Worm (Caenorhabditis elegans) whole organism, L2 larva: ENCODE measurements around the gene aipr-1.

ENCODE experiments used
- C34F6.9 ChIP-seq: fragments of 150-350 bp; optimal IDR thresholded peaks from 2 replicates; lab custom pipeline; 2014; ENCODE audit warnings: missing biosample characterization, missing genetic modification characterization
- F13H6.1 ChIP-seq: sonication (generic microtip); optimal IDR thresholded peaks from 2 replicates; lab custom pipeline; 2016; ENCODE audit warnings: missing genetic modification characterization, missing compliant biosample characterization
- R02D3.7 ChIP-seq: fragments of 150-350 bp; optimal IDR thresholded peaks from 2 replicates; lab custom pipeline; 2014; ENCODE audit warnings: missing biosample characterization, missing genetic modification characterization
- Y55F3AM.14 ChIP-seq: fragments of 200-800 bp; sonication (Bioruptor generic); optimal IDR thresholded peaks from 2 replicates; lab custom pipeline; 2018; ENCODE audit warnings: mild to moderate bottlenecking, missing genetic modification characterization, missing compliant biosample characterization
- alr-1 ChIP-seq: fragments of 150-350 bp; optimal IDR thresholded peaks from 2 replicates; lab custom pipeline; 2014; ENCODE audit warnings: missing biosample characterization, missing genetic modification characterization
- ama-1 ChIP-seq: fragments of 150-350 bp; optimal IDR thresholded peaks from 2 replicates; lab custom pipeline; 2018; ENCODE audit warnings: inconsistent platforms
- blmp-1 ChIP-seq: sonication (generic microtip); optimal IDR thresholded peaks from 2 replicates; lab custom pipeline; 2017; ENCODE audit warnings: missing genetic modification characterization, mild to moderate bottlenecking, missing compliant biosample characterization, antibody characterized with exemption, moderate library complexity; ENCODE audit not compliant: insufficient read depth
- ceh-82 ChIP-seq: fragments of 150-350 bp; optimal IDR thresholded peaks from 2 replicates; lab custom pipeline; 2014; ENCODE audit warnings: missing biosample characterization, missing genetic modification characterization
- fos-1 ChIP-seq: fragments of 150-350 bp; optimal IDR thresholded peaks from 2 replicates; lab custom pipeline; 2014; ENCODE audit warnings: missing biosample characterization, missing genetic modification characterization
- gmeb-1 ChIP-seq: fragments of 150-350 bp; optimal IDR thresholded peaks from 2 replicates; lab custom pipeline; 2014; ENCODE audit warnings: missing biosample characterization, missing genetic modification characterization
- lin-39 ChIP-seq: fragments of 150-350 bp; optimal IDR thresholded peaks from 2 replicates; lab custom pipeline; 2014; ENCODE audit warnings: missing biosample characterization, missing genetic modification reagents, missing genetic modification characterization
- lsy-2 ChIP-seq, 2 experiments: fragments of 150-350 bp in 1 of 2; sonication (generic microtip) in 1 of 2; optimal IDR thresholded peaks; 2 replicates each; lab custom pipeline; 2014 to 2017; ENCODE audit warnings: missing biosample characterization in 2 of 2, missing genetic modification characterization in 2 of 2
- mdl-1 ChIP-seq, 2 experiments: fragments of 150-350 bp in 1 of 2; sonication (generic microtip) in 1 of 2; optimal IDR thresholded peaks; 2 replicates each; lab custom pipeline; 2017; ENCODE audit warnings: missing biosample characterization in 2 of 2, missing genetic modification characterization in 2 of 2
- nhr-11 ChIP-seq: fragments of 150-350 bp; optimal IDR thresholded peaks from 2 replicates; lab custom pipeline; 2014; ENCODE audit warnings: missing biosample characterization, missing genetic modification characterization
- nhr-129 ChIP-seq: fragments of 150-350 bp; optimal IDR thresholded peaks from 2 replicates; lab custom pipeline; 2014; ENCODE audit warnings: missing biosample characterization, missing genetic modification characterization
- nhr-21 ChIP-seq: fragments of 150-350 bp; optimal IDR thresholded peaks from 2 replicates; lab custom pipeline; 2014; ENCODE audit warnings: missing biosample characterization, missing genetic modification characterization
- nhr-23 ChIP-seq: fragments of 150-350 bp; optimal IDR thresholded peaks from 2 replicates; lab custom pipeline; 2014; ENCODE audit warnings: missing biosample characterization, missing genetic modification reagents, missing genetic modification characterization
- nhr-25 ChIP-seq: fragments of 150-350 bp; sonication (generic microtip); optimal IDR thresholded peaks from 3 replicates; lab custom pipeline; 2014; ENCODE audit warnings: missing biosample characterization, missing genetic modification characterization
- nhr-6 ChIP-seq: fragments of 150-350 bp; optimal IDR thresholded peaks from 2 replicates; lab custom pipeline; 2014; ENCODE audit warnings: missing biosample characterization, missing genetic modification characterization
- nhr-77 ChIP-seq: fragments of 150-350 bp; optimal IDR thresholded peaks from 2 replicates; lab custom pipeline; 2014; ENCODE audit warnings: missing biosample characterization, missing genetic modification characterization
- peb-1 ChIP-seq: fragments of 150-350 bp; optimal IDR thresholded peaks from 2 replicates; lab custom pipeline; 2014; ENCODE audit warnings: missing biosample characterization, missing genetic modification characterization
- skn-1 ChIP-seq: sonication (generic microtip); optimal IDR thresholded peaks from 2 replicates; lab custom pipeline; 2017; ENCODE audit warnings: missing biosample characterization, missing genetic modification characterization
- sma-3 ChIP-seq: sonication (generic microtip); optimal IDR thresholded peaks from 2 replicates; lab custom pipeline; 2016; ENCODE audit warnings: missing genetic modification reagents, missing genetic modification characterization, missing compliant biosample characterization
- sma-9 ChIP-seq, 2 experiments: fragments of 150-350 bp in 1 of 2; sonication (generic microtip) in 1 of 2; optimal IDR thresholded peaks; 2 replicates each; lab custom pipeline; 2014 to 2016; ENCODE audit warnings: missing genetic modification characterization in 2 of 2, mild to moderate bottlenecking in 1 of 2, missing biosample characterization in 1 of 2, missing compliant biosample characterization in 1 of 2, missing genetic modification reagents in 1 of 2, moderate library complexity in 1 of 2
- unc-39 ChIP-seq: fragments of 150-350 bp; optimal IDR thresholded peaks from 2 replicates; lab custom pipeline; 2014; ENCODE audit warnings: missing biosample characterization, missing genetic modification characterization
- unc-55 ChIP-seq: fragments of 150-350 bp; sonication (generic microtip); optimal IDR thresholded peaks from 3 replicates; lab custom pipeline; 2014; ENCODE audit warnings: missing biosample characterization, missing genetic modification reagents, missing genetic modification characterization
- zag-1 ChIP-seq: fragments of 150-350 bp; optimal IDR thresholded peaks from 2 replicates; lab custom pipeline; 2014; ENCODE audit warnings: missing biosample characterization, missing genetic modification characterization
- ztf-1 ChIP-seq: fragments of 200-800 bp; sonication (Bioruptor generic); conservative IDR thresholded peaks from 2 replicates; pipeline ENCODE4 v1.3.6; 2022; ENCODE audit warnings: missing genetic modification characterization, missing compliant biosample characterization
- ztf-4 ChIP-seq: fragments of 150-350 bp; optimal IDR thresholded peaks from 2 replicates; lab custom pipeline; 2014; ENCODE audit warnings: missing biosample characterization, missing genetic modification characterization

aipr-1 gene

ce11 chrII:6565077-6565476 is 29.0 kb downstream of the aipr-1 start, which contains the start of gene mpz-3 (continued):
- TF ChIP-seq unc-55 (GFP tag; lab: Kevin White, UChicago): no peak
- TF ChIP-seq nhr-25 (tag; lab: Kevin White, UChicago): no peak
- TF ChIP-seq mdl-1 (tag; optimal IDR thresholded peaks at IDR 0.05; lab: Kevin White, UChicago): no peak
- no peak for TF ChIP-seq unc-39 (tag; lab: Kevin White, UChicago)
- peak; percentile 68 for TF ChIP-seq nhr-129 (tag; lab: Kevin White, UChicago)
- TF ChIP-seq peb-1 (tag; lab: Kevin White, UChicago): no peak
- TF ChIP-seq nhr-77 (tag; lab: Kevin White, UChicago): no peak
- TF ChIP-seq ztf-4 (tag; lab: Kevin White, UChicago): no peak
- no peak for TF ChIP-seq ztf-1 (GFP tag; lab: Robert Waterston, UW)
- no peak for TF ChIP-seq R02D3.7
- TF ChIP-seq lin-39 (tag; lab: Kevin White, UChicago): no peak
- TF ChIP-seq Y55F3AM.14 (GFP tag; lab: Kevin White, UChicago): no peak
- no peak for TF ChIP-seq ceh-82 (tag; lab: Kevin White, UChicago)
- no peak for TF ChIP-seq lsy-2 (tag; optimal IDR thresholded peaks at IDR 0.05; lab: Kevin White, UChicago)
- no peak for TF ChIP-seq nhr-11 (tag; lab: Kevin White, UChicago)
- TF ChIP-seq, all 48 proteins: peak for 11

- TF ChIP-seq nhr-129 (tag; lab: Kevin White, UChicago) (peak; percentile 57), F13H6.1 (tag; lab: Kevin White, UChicago) (peak; percentile 11), zag-1 (tag; lab: Kevin White, UChicago) (peak; percentile 43), nhr-21 (tag; lab: Kevin White, UChicago) (no peak), unc-55 (GFP tag; lab: Kevin White, UChicago) (peak; percentile 63), lsy-2 (tag; optimal IDR thresholded peaks at IDR 0.05; lab: Kevin White, UChicago) (peak in 1 of 2 experiments; percentile 59), sma-9 (GFP tag; optimal IDR thresholded peaks at IDR 0.05; lab: Kevin White, UChicago) (no peak), sma-9 (tag; optimal IDR thresholded peaks at IDR 0.05; lab: Kevin White, UChicago) (no peak), fos-1 (tag; lab: Kevin White, UChicago) (peak; percentile 39), C34F6.9 (tag; lab: Kevin White, UChicago) (peak; percentile 56)
Measured at ce11 chrII:6563238-6563637, 30.8 kb downstream of the aipr-1 start.

- TF ChIP-seq lsy-2 (tag; optimal IDR thresholded peaks at IDR 0.05; lab: Kevin White, UChicago) (peak in 1 of 2 experiments; percentile 9), gmeb-1 (tag; lab: Kevin White, UChicago) (no peak), fos-1 (tag; lab: Kevin White, UChicago) (peak; percentile 29), ama-1 (lab: Kevin White, UChicago) (no peak), nhr-23 (tag; lab: Kevin White, UChicago) (no peak), nhr-25 (tag; lab: Kevin White, UChicago) (peak; percentile 72), F13H6.1 (tag; lab: Kevin White, UChicago) (peak; percentile 9), sma-9 (GFP tag; optimal IDR thresholded peaks at IDR 0.05; lab: Kevin White, UChicago) (peak; percentile 24), sma-9 (tag; optimal IDR thresholded peaks at IDR 0.05; lab: Kevin White, UChicago) (no peak), alr-1 (no peak), sma-3 (peak; percentile 56), Y55F3AM.14 (GFP tag; lab: Kevin White, UChicago) (peak; percentile 35), skn-1 (tag; lab: Kevin White, UChicago) (no peak), nhr-6 (tag; lab: Kevin White, UChicago) (peak; percentile 17), blmp-1 (peak; percentile 94)
Measured at ce11 chrII:6562203-6562867, 31.7 kb downstream of the aipr-1 start.

ce11 chrII:6561300-6561699 is 32.8 kb downstream of the aipr-1 start, which contains the start of gene F18C5.10:
F18C5.10 (minus strand) TSS chrII:6561444.
- TF ChIP-seq sma-3 (no peak), nhr-129 (tag; lab: Kevin White, UChicago) (peak; percentile 74), lsy-2 (tag; optimal IDR thresholded peaks at IDR 0.05; lab: Kevin White, UChicago) (peak in 1 of 2 experiments; percentile 9), ama-1 (lab: Kevin White, UChicago) (peak; percentile 60), fos-1 (tag; lab: Kevin White, UChicago) (no peak)
- TF ChIP-seq, all 48 proteins: peak for 3

- TF ChIP-seq nhr-6 (tag; lab: Kevin White, UChicago): no peak
- TF ChIP-seq nhr-129 (tag; lab: Kevin White, UChicago): peak; percentile 27
- TF ChIP-seq ama-1 (lab: Kevin White, UChicago): peak; percentile 51
- TF ChIP-seq, all 48 proteins: peak for 2
Measured at ce11 chrII:6560291-6560690, 33.8 kb downstream of the aipr-1 start.
